Worm (Caenorhabditis elegans): Measurements from ENCODE around the gene lir-3.

DNA sequence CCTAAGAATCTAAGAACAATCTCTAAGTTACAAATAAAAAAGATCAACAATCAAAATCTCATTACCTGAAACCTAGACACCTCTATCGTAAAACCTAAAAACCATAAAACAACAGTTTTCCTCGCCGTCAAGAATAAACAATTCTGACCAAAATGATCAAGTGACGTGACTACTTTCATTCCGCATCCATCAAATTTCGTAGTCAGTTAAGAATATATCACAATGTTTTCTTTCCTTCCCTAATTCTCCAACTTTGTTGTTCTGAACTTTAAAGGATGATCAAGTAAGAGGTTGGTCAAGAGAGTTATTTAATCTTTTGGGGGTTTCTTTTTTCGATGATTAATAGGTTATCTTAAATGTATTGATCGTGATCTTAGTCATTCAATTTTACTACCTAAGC is 21.3 kb downstream of the lir-3 start:
- TF ChIP-seq lsy-2 (tag; optimal IDR thresholded peaks at IDR 0.05), result no peak
- no peak for TF ChIP-seq nhr-2 (tag; optimal IDR thresholded peaks at IDR 0.05)
- TF ChIP-seq unc-62 (GFP tag; optimal IDR thresholded peaks at IDR 0.05), result no peak
- TF ChIP-seq nhr-76 (tag; optimal IDR thresholded peaks at IDR 0.05), result no peak
- TF ChIP-seq nhr-237 (tag; optimal IDR thresholded peaks at IDR 0.05), result no peak
- no peak for TF ChIP-seq unc-39 (tag; optimal IDR thresholded peaks at IDR 0.05)
- TF ChIP-seq unc-120 (tag; optimal IDR thresholded peaks at IDR 0.05; ENCODE audit: poor library complexity, severe bottlenecking), result no peak
